Worm (Caenorhabditis elegans) whole organism, L2 larva: ENCODE data around the gene fbxa-51.

ENCODE experiments used
- R02D3.7 ChIP-seq: fragments of 150-350 bp; optimal IDR thresholded peaks from 2 replicates; lab custom pipeline; 2014; ENCODE audit warnings: missing biosample characterization, missing genetic modification characterization
- ZK546.5 ChIP-seq: sonication (generic microtip); optimal IDR thresholded peaks from 2 replicates; lab custom pipeline; 2017; ENCODE audit warnings: missing biosample characterization, missing genetic modification characterization
- ceh-82 ChIP-seq: fragments of 150-350 bp; optimal IDR thresholded peaks from 2 replicates; lab custom pipeline; 2014; ENCODE audit warnings: missing biosample characterization, missing genetic modification characterization
- dmd-4 ChIP-seq: sonication (generic microtip); optimal IDR thresholded peaks from 2 replicates; lab custom pipeline; 2017; ENCODE audit warnings: missing biosample characterization, missing genetic modification characterization
- lin-11 ChIP-seq: fragments of 150-350 bp; sonication (generic microtip); optimal IDR thresholded peaks from 2 replicates; lab custom pipeline; 2014; ENCODE audit warnings: missing biosample characterization, missing genetic modification characterization, inconsistent platforms, mixed read lengths
- lin-13 ChIP-seq: fragments of 150-350 bp; optimal IDR thresholded peaks from 2 replicates; lab custom pipeline; 2014; ENCODE audit warnings: missing biosample characterization, missing genetic modification reagents, missing genetic modification characterization
- lin-39 ChIP-seq: fragments of 150-350 bp; optimal IDR thresholded peaks from 2 replicates; lab custom pipeline; 2014; ENCODE audit warnings: missing biosample characterization, missing genetic modification reagents, missing genetic modification characterization
- mdl-1 ChIP-seq, 2 experiments: fragments of 150-350 bp in 1 of 2; sonication (generic microtip) in 1 of 2; optimal IDR thresholded peaks; 2 replicates each; lab custom pipeline; 2017; ENCODE audit warnings: missing biosample characterization in 2 of 2, missing genetic modification characterization in 2 of 2
- nhr-237 ChIP-seq: fragments of 150-350 bp; optimal IDR thresholded peaks from 2 replicates; lab custom pipeline; 2014; ENCODE audit warnings: missing biosample characterization, missing genetic modification characterization
- skn-1 ChIP-seq: sonication (generic microtip); optimal IDR thresholded peaks from 2 replicates; lab custom pipeline; 2017; ENCODE audit warnings: missing biosample characterization, missing genetic modification characterization
- sma-9 ChIP-seq, 2 experiments: fragments of 150-350 bp in 1 of 2; sonication (generic microtip) in 1 of 2; optimal IDR thresholded peaks; 2 replicates each; lab custom pipeline; 2014 to 2016; ENCODE audit warnings: missing genetic modification characterization in 2 of 2, mild to moderate bottlenecking in 1 of 2, missing biosample characterization in 1 of 2, missing compliant biosample characterization in 1 of 2, missing genetic modification reagents in 1 of 2, moderate library complexity in 1 of 2
- unc-39 ChIP-seq: fragments of 150-350 bp; optimal IDR thresholded peaks from 2 replicates; lab custom pipeline; 2014; ENCODE audit warnings: missing biosample characterization, missing genetic modification characterization
- unc-55 ChIP-seq: fragments of 150-350 bp; sonication (generic microtip); optimal IDR thresholded peaks from 3 replicates; lab custom pipeline; 2014; ENCODE audit warnings: missing biosample characterization, missing genetic modification reagents, missing genetic modification characterization
- unc-62 ChIP-seq: fragments of 150-350 bp; optimal IDR thresholded peaks from 2 replicates; lab custom pipeline; 2014; ENCODE audit warnings: missing biosample characterization, missing genetic modification reagents, missing genetic modification characterization

DNA sequence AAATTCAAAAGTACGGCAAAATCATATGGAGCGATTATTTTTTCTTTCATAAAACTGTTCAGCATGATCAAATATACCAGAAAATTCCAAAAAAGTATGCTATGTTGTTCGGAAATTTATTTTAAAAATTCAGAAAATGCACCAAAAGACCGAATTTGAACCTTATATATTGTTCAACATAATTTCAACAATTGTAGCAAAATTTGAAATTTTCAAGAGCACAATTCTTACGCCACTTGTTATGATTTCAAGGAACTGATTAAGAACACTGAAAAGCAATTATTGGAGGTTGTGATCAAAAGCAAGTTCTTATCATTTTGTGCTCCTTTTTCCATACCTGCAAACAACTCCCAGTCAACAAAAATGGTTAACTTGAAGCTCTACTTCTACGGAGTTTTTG is 46.0 kb downstream of the fbxa-51 start, which contains the start of gene clc-27:
- TF ChIP-seq mdl-1 (tag; optimal IDR thresholded peaks at IDR 0.05; lab: Kevin White, UChicago), result no peak
- TF ChIP-seq unc-39 (tag; lab: Kevin White, UChicago), result no peak
- no peak for TF ChIP-seq ceh-82 (tag; lab: Kevin White, UChicago)
- no peak for TF ChIP-seq unc-55 (GFP tag; lab: Kevin White, UChicago)
- TF ChIP-seq skn-1 (tag; lab: Kevin White, UChicago), result no peak
- TF ChIP-seq dmd-4 (tag; lab: Kevin White, UChicago), result no peak
- no peak for TF ChIP-seq sma-9 (GFP tag; optimal IDR thresholded peaks at IDR 0.05; lab: Kevin White, UChicago)
- no peak for TF ChIP-seq sma-9 (tag; optimal IDR thresholded peaks at IDR 0.05; lab: Kevin White, UChicago)
- no peak for TF ChIP-seq lin-39 (tag; lab: Kevin White, UChicago)
- TF ChIP-seq unc-62, result no peak
- TF ChIP-seq ZK546.5 (tag; lab: Kevin White, UChicago), result no peak
- no peak for TF ChIP-seq lin-11 (tag; lab: Kevin White, UChicago)
- no peak for TF ChIP-seq nhr-237 (tag; lab: Kevin White, UChicago)
- TF ChIP-seq R02D3.7 (tag; lab: Kevin White, UChicago), result no peak
- no peak for TF ChIP-seq lin-13 (GFP tag; lab: Kevin White, UChicago)
